Worm (Caenorhabditis elegans) whole organism, L4 larva: ENCODE data around the gene K06H7.7.
A peak's percentile ranks its signal among the peaks of the same experiment; 100 is the strongest.

ENCODE experiments used
- F44E2.7 ChIP-seq: fragments of 200-800 bp; sonication (Bioruptor generic); IDR thresholded peaks from 2 replicates; pipeline ENCODE4 v2.1.2; 2022; ENCODE audit warnings: missing genetic modification characterization, missing compliant biosample characterization
- Y75B8A.6 ChIP-seq: fragments of 200-800 bp; sonication (Bioruptor generic); IDR thresholded peaks from 2 replicates; pipeline ENCODE4 v1.3.6; 2022; ENCODE audit warnings: missing genetic modification reagents, missing genetic modification characterization, missing compliant biosample characterization
- ZK546.5 ChIP-seq, 2 experiments: sonication (generic microtip); optimal IDR thresholded peaks; 2 replicates each; lab custom pipeline; 2017; ENCODE audit warnings: missing biosample characterization in 2 of 2, missing genetic modification characterization in 2 of 2
- aha-1 ChIP-seq: fragments of 150-350 bp; peaks from one replicate; lab custom pipeline; 2014; ENCODE audit warnings: missing biosample characterization, missing genetic modification characterization
- aly-2 ChIP-seq: sonication (generic microtip); optimal IDR thresholded peaks from 2 replicates; lab custom pipeline; 2018; ENCODE audit warnings: missing biosample characterization, missing genetic modification characterization
- arid-1 ChIP-seq: fragments of 200-800 bp; sonication (Bioruptor generic); conservative IDR thresholded peaks from 2 replicates; pipeline ENCODE4 v1.3.6; 2022; ENCODE audit warnings: missing genetic modification reagents, missing genetic modification characterization, missing compliant biosample characterization
- ceh-28 ChIP-seq: fragments of 150-350 bp; optimal IDR thresholded peaks from 2 replicates; lab custom pipeline; 2014; ENCODE audit warnings: missing biosample characterization, missing genetic modification reagents, missing genetic modification characterization
- ceh-44 ChIP-seq: fragments of 200-800 bp; sonication (Bioruptor generic); IDR thresholded peaks from 2 replicates; pipeline ENCODE4 v1.3.6; 2022; ENCODE audit warnings: missing genetic modification reagents, missing genetic modification characterization, missing compliant biosample characterization
- ces-1 ChIP-seq: fragments of 150-350 bp; sonication (generic microtip); optimal IDR thresholded peaks from 4 replicates; lab custom pipeline; 2014; ENCODE audit warnings: missing biosample characterization, missing genetic modification reagents, missing genetic modification characterization
- daf-12 ChIP-seq: fragments of 150-350 bp; optimal IDR thresholded peaks from 2 replicates; lab custom pipeline; 2014; ENCODE audit warnings: missing biosample characterization, missing genetic modification reagents, missing genetic modification characterization
- daf-16 ChIP-seq, 3 experiments: sonication (generic microtip); optimal IDR thresholded peaks; 2 replicates each; lab custom pipeline; 2016 to 2017; ENCODE audit warnings: missing genetic modification characterization in 3 of 3, missing genetic modification reagents in 3 of 3, mild to moderate bottlenecking in 2 of 3, missing compliant biosample characterization in 2 of 3, missing biosample characterization in 1 of 3, moderate library complexity in 1 of 3
- daf-8 ChIP-seq: fragments of 200-800 bp; sonication (Bioruptor generic); IDR thresholded peaks from 2 replicates; pipeline ENCODE4 v1.3.6; 2022; ENCODE audit warnings: missing genetic modification characterization, missing compliant biosample characterization
- dmd-6 ChIP-seq: fragments of 200-800 bp; sonication (Bioruptor generic); IDR thresholded peaks from 2 replicates; pipeline ENCODE4 v1.3.6; 2022; ENCODE audit warnings: missing genetic modification reagents, missing genetic modification characterization, missing compliant biosample characterization
- dmd-8 ChIP-seq: fragments of 200-800 bp; sonication (Bioruptor generic); IDR thresholded peaks from 2 replicates; pipeline ENCODE4 v1.3.6; 2022; ENCODE audit warnings: missing genetic modification characterization, missing compliant biosample characterization
- duxl-1 ChIP-seq: sonication (generic microtip); optimal IDR thresholded peaks from 2 replicates; lab custom pipeline; 2016; ENCODE audit warnings: mild to moderate bottlenecking, missing genetic modification characterization, moderate library complexity, missing compliant biosample characterization; ENCODE audit not compliant: poor library complexity
- dve-1 ChIP-seq: sonication (generic microtip); optimal IDR thresholded peaks from 2 replicates; lab custom pipeline; 2017; ENCODE audit warnings: antibody characterized with exemption, mild to moderate bottlenecking, missing genetic modification characterization, missing compliant biosample characterization; ENCODE audit not compliant: insufficient read depth
- egl-27 ChIP-seq: sonication (generic microtip); optimal IDR thresholded peaks from 3 replicates; lab custom pipeline; 2017; ENCODE audit warnings: missing biosample characterization, missing genetic modification reagents, missing genetic modification characterization
- egl-43 ChIP-seq: fragments of 200-800 bp; sonication (Bioruptor generic); IDR thresholded peaks from 2 replicates; pipeline ENCODE4 v1.3.6; 2022; ENCODE audit warnings: missing genetic modification reagents, missing genetic modification characterization, missing compliant biosample characterization
- gei-8 ChIP-seq: fragments of 200-800 bp; sonication (Bioruptor generic); optimal IDR thresholded peaks from 2 replicates; lab custom pipeline; 2018; ENCODE audit warnings: mild to moderate bottlenecking, missing genetic modification characterization, missing compliant biosample characterization
- hlh-11 ChIP-seq: fragments of 200-800 bp; sonication (Bioruptor generic); optimal IDR thresholded peaks from 2 replicates; lab custom pipeline; 2018; ENCODE audit warnings: mild to moderate bottlenecking, missing genetic modification characterization, missing compliant biosample characterization
- hlh-30 ChIP-seq: sonication (generic microtip); optimal IDR thresholded peaks from 2 replicates; lab custom pipeline; 2017; ENCODE audit warnings: antibody characterized with exemption, mild to moderate bottlenecking, missing genetic modification characterization, missing compliant biosample characterization; ENCODE audit not compliant: insufficient read depth
- hmg-1.1 ChIP-seq: fragments of 200-800 bp; sonication (Bioruptor generic); IDR thresholded peaks from 2 replicates; pipeline ENCODE4 v1.3.6; 2022; ENCODE audit warnings: missing genetic modification reagents, missing genetic modification characterization, missing compliant biosample characterization
- lin-1 ChIP-seq: fragments of 200-800 bp; sonication (Bioruptor generic); IDR thresholded peaks from 2 replicates; pipeline ENCODE4 v1.3.6; 2022; ENCODE audit warnings: missing genetic modification reagents, missing genetic modification characterization, missing compliant biosample characterization
- lin-38 ChIP-seq: fragments of 200-800 bp; sonication (Bioruptor generic); IDR thresholded peaks from 2 replicates; pipeline ENCODE4 v1.3.6; 2022; ENCODE audit warnings: missing genetic modification reagents, missing genetic modification characterization, missing compliant biosample characterization
- lsy-2 ChIP-seq, 2 experiments: fragments of 150-350 bp in 1 of 2; sonication (generic microtip) in 1 of 2; optimal IDR thresholded peaks; 2 replicates each; lab custom pipeline; 2014 to 2017; ENCODE audit warnings: missing biosample characterization in 2 of 2, missing genetic modification characterization in 2 of 2
- madf-5 ChIP-seq, 2 experiments: fragments of 200-800 bp; sonication (Bioruptor generic); IDR thresholded peaks; 2 replicates each; pipeline ENCODE4 v1.3.6; 2022; ENCODE audit warnings: missing compliant biosample characterization in 2 of 2, missing genetic modification characterization in 2 of 2
- madf-9 ChIP-seq: fragments of 200-800 bp; sonication (Bioruptor generic); conservative IDR thresholded peaks from 2 replicates; pipeline ENCODE4 v1.3.6; 2022; ENCODE audit warnings: missing genetic modification reagents, missing genetic modification characterization, missing compliant biosample characterization
- mdl-1 ChIP-seq, 2 experiments: fragments of 150-350 bp in 1 of 2; sonication (generic microtip) in 1 of 2; optimal IDR thresholded peaks; 2 replicates each; lab custom pipeline; 2014 to 2017; ENCODE audit warnings: missing biosample characterization in 2 of 2, missing genetic modification characterization in 2 of 2
- mdt-29 ChIP-seq: fragments of 200-800 bp; sonication (Bioruptor generic); IDR thresholded peaks from 2 replicates; pipeline ENCODE4 v1.3.6; 2022; ENCODE audit warnings: missing genetic modification reagents, missing genetic modification characterization, missing compliant biosample characterization
- mep-1 ChIP-seq: fragments of 150-350 bp; sonication (generic microtip); optimal IDR thresholded peaks from 3 replicates; lab custom pipeline; 2014; ENCODE audit warnings: missing biosample characterization, missing genetic modification characterization
- mxl-2 ChIP-seq: fragments of 200-800 bp; sonication (Bioruptor generic); conservative IDR thresholded peaks from 2 replicates; pipeline ENCODE4 v1.3.6; 2022; ENCODE audit warnings: missing genetic modification reagents, missing genetic modification characterization, missing compliant biosample characterization
- mxl-3 ChIP-seq: fragments of 200-800 bp; sonication (Bioruptor generic); optimal IDR thresholded peaks from 2 replicates; lab custom pipeline; 2018; ENCODE audit warnings: mild to moderate bottlenecking, missing genetic modification characterization, missing compliant biosample characterization
- nhr-10 ChIP-seq: fragments of 150-350 bp; optimal IDR thresholded peaks from 2 replicates; lab custom pipeline; 2014; ENCODE audit warnings: missing biosample characterization, missing genetic modification characterization
- nhr-102 ChIP-seq: sonication (generic microtip); optimal IDR thresholded peaks from 2 replicates; lab custom pipeline; 2016; ENCODE audit warnings: mild to moderate bottlenecking, missing genetic modification characterization, moderate library complexity, missing compliant biosample characterization
- nhr-111 ChIP-seq: fragments of 200-800 bp; sonication (Bioruptor generic); optimal IDR thresholded peaks from 2 replicates; lab custom pipeline; 2018; ENCODE audit warnings: mild to moderate bottlenecking, missing genetic modification characterization, missing compliant biosample characterization
- nhr-25 ChIP-seq: sonication (generic microtip); optimal IDR thresholded peaks from 2 replicates; lab custom pipeline; 2017; ENCODE audit warnings: missing genetic modification characterization, mild to moderate bottlenecking, missing compliant biosample characterization, antibody characterized with exemption, moderate library complexity, borderline replicate concordance; ENCODE audit not compliant: insufficient read depth
- nhr-28 ChIP-seq: fragments of 150-350 bp; optimal IDR thresholded peaks from 2 replicates; lab custom pipeline; 2014; ENCODE audit warnings: missing biosample characterization, missing genetic modification characterization
- nhr-6 ChIP-seq: fragments of 150-350 bp; optimal IDR thresholded peaks from 2 replicates; lab custom pipeline; 2014; ENCODE audit warnings: missing biosample characterization, missing genetic modification characterization
- nhr-77 ChIP-seq: fragments of 150-350 bp; optimal IDR thresholded peaks from 2 replicates; lab custom pipeline; 2014; ENCODE audit warnings: missing biosample characterization, missing genetic modification characterization
- rbr-2 ChIP-seq: sonication (generic microtip); optimal IDR thresholded peaks from 2 replicates; lab custom pipeline; 2016; ENCODE audit warnings: missing genotype, missing genetic modification characterization, missing compliant biosample characterization
- saeg-2 ChIP-seq: fragments of 200-800 bp; sonication (Bioruptor generic); IDR thresholded peaks from 2 replicates; pipeline ENCODE4 v1.3.6; 2022; ENCODE audit warnings: missing genetic modification reagents, missing genetic modification characterization, missing compliant biosample characterization
- skn-1 ChIP-seq: fragments of 150-350 bp; optimal IDR thresholded peaks from 2 replicates; lab custom pipeline; 2014; ENCODE audit warnings: missing biosample characterization, missing genetic modification characterization
- snpc-4 ChIP-seq: fragments of 150-350 bp; optimal IDR thresholded peaks from 2 replicates; lab custom pipeline; 2014; ENCODE audit warnings: missing biosample characterization, missing genetic modification characterization
- tag-97 ChIP-seq: fragments of 200-800 bp; sonication (Bioruptor generic); IDR thresholded peaks from 2 replicates; pipeline ENCODE4 v1.3.6; 2022; ENCODE audit warnings: missing genetic modification characterization, missing compliant biosample characterization
- unc-39 ChIP-seq: sonication (generic microtip); optimal IDR thresholded peaks from 2 replicates; lab custom pipeline; 2017; ENCODE audit warnings: missing biosample characterization, missing genetic modification characterization
- unc-62 ChIP-seq, 3 experiments: fragments of 150-350 bp in 1 of 3; sonication (generic microtip); optimal IDR thresholded peaks in 2 of 3; peaks in 1 of 3; 1 replicate in 1 of 3; 2 replicates in 2 of 3; lab custom pipeline; 2014 to 2017; ENCODE audit warnings: missing biosample characterization in 3 of 3, missing genetic modification characterization in 3 of 3, missing genetic modification reagents in 3 of 3, missing genotype in 1 of 3
- zag-1 ChIP-seq: fragments of 150-350 bp; optimal IDR thresholded peaks from 2 replicates; lab custom pipeline; 2014; ENCODE audit warnings: missing biosample characterization, missing genetic modification characterization
- zfp-2 ChIP-seq: sonication (generic microtip); optimal IDR thresholded peaks from 2 replicates; lab custom pipeline; 2016; ENCODE audit warnings: mild to moderate bottlenecking, missing genetic modification characterization, missing compliant biosample characterization
- zfp-3 ChIP-seq: fragments of 200-800 bp; sonication (Bioruptor generic); conservative IDR thresholded peaks from 2 replicates; pipeline ENCODE4 v1.3.6; 2022; ENCODE audit warnings: missing genetic modification reagents, missing genetic modification characterization, missing compliant biosample characterization
- zip-2 ChIP-seq: fragments of 150-350 bp; optimal IDR thresholded peaks from 2 replicates; lab custom pipeline; 2014; ENCODE audit warnings: missing biosample characterization, missing genetic modification characterization

K06H7.7 gene

ce11 chrIII:8126978-8127377, 41.7 kb upstream of the K06H7.7 start:
- TF ChIP-seq mdt-29 (GFP tag; lab: Robert Waterston, UW) (no peak), daf-12 (tag; lab: Kevin White, UChicago) (no peak), gei-8 (GFP tag; lab: Kevin White, UChicago) (no peak), mxl-3 (GFP tag; lab: Kevin White, UChicago) (peak; percentile 41), zfp-3 (GFP tag; lab: Robert Waterston, UW) (no peak), nhr-28 (peak; percentile 46), mdl-1 (tag; optimal IDR thresholded peaks at IDR 0.05; lab: Kevin White, UChicago) (peak in 1 of 2 experiments; percentile 11), mxl-2 (no peak), zag-1 (no peak), duxl-1 (tag; lab: Kevin White, UChicago) (no peak), daf-16 (GFP tag; optimal IDR thresholded peaks at IDR 0.05; lab: Kevin White, UChicago) (no peak), daf-16 (tag; optimal IDR thresholded peaks at IDR 0.05; lab: Kevin White, UChicago) (no peak), ceh-28 (tag; lab: Kevin White, UChicago) (no peak), arid-1 (no peak), daf-8 (GFP tag; lab: Robert Waterston, UW) (no peak), Y75B8A.6 (GFP tag; lab: Robert Waterston, UW) (no peak), aly-2 (tag; lab: Kevin White, UChicago) (no peak), nhr-102 (tag; lab: Kevin White, UChicago) (no peak), tag-97 (GFP tag; lab: Robert Waterston, UW) (no peak), ces-1 (GFP tag; lab: Kevin White, UChicago) (no peak), F44E2.7 (no peak), dve-1 (tag; lab: Kevin White, UChicago) (no peak), egl-43 (GFP tag; lab: Robert Waterston, UW) (0 out of 2 replicates have a peak, but pooled peaks have one; percentile 36), saeg-2 (no peak), rbr-2 (tag; lab: Kevin White, UChicago) (peak; percentile 13), lin-1 (no peak), madf-5 (GFP tag; IDR thresholded peaks at IDR 0.05; lab: Robert Waterston, UW) (no peak), mep-1 (tag; lab: Kevin White, UChicago) (peak; percentile 27), madf-9 (no peak), lsy-2 (tag; optimal IDR thresholded peaks at IDR 0.05; lab: Kevin White, UChicago) (peak in 1 of 2 experiments; percentile 36), zip-2 (tag; lab: Kevin White, UChicago) (no peak), nhr-77 (tag; lab: Kevin White, UChicago) (no peak), aha-1 (tag; lab: Kevin White, UChicago) (peak; percentile 85), snpc-4 (tag; lab: Kevin White, UChicago) (no peak), unc-39 (tag; lab: Kevin White, UChicago) (no peak), dmd-6 (GFP tag; lab: Robert Waterston, UW) (peak; percentile 33; the same call in 1 of the 2 replicates), dmd-8 (GFP tag; lab: Robert Waterston, UW) (no peak), nhr-6 (peak; percentile 14), ZK546.5 (tag; optimal IDR thresholded peaks at IDR 0.05; lab: Kevin White, UChicago) (no peak), zfp-2 (tag; lab: Kevin White, UChicago) (no peak), hlh-11 (tag; lab: Kevin White, UChicago) (peak; percentile 47), hmg-1.1 (peak; percentile 47), nhr-10 (no peak), nhr-25 (tag; lab: Kevin White, UChicago) (no peak), nhr-111 (GFP tag; lab: Kevin White, UChicago) (no peak), unc-62 (GFP tag; optimal IDR thresholded peaks at IDR 0.05 in 1 of 2; lab: Kevin White, UChicago) (no peak), unc-62 (tag; optimal IDR thresholded peaks at IDR 0.05; lab: Kevin White, UChicago) (no peak), ceh-44 (GFP tag; lab: Robert Waterston, UW) (no peak), hlh-30 (tag; lab: Kevin White, UChicago) (peak; percentile 45), skn-1 (tag; lab: Kevin White, UChicago) (no peak), lin-38 (GFP tag; lab: Robert Waterston, UW) (no peak), egl-27 (no peak)
